Worm (Caenorhabditis elegans) whole organism, young adult: ENCODE measurements around the gene rfs-1.

Experiments used
- ama-1 ChIP-seq, 3 experiments: fragments of 150-350 bp in 1 of 3; sonication (generic microtip) in 2 of 3; optimal IDR thresholded peaks; 2 replicates each; lab custom pipeline; 2014 to 2018; ENCODE audit warnings: missing biosample characterization in 2 of 3, missing genetic modification characterization in 2 of 3, missing genetic modification reagents in 2 of 3
- tbx-9 ChIP-seq: sonication (generic microtip); optimal IDR thresholded peaks from 2 replicates; lab custom pipeline; 2016; ENCODE audit warnings: borderline replicate concordance, missing genetic modification characterization, inconsistent platforms, missing compliant biosample characterization

ce11 chrIII:8254938-8255337, 28.7 kb downstream of the rfs-1 start, which contains the start of gene F09G8.5:
- TF ChIP-seq ama-1 (optimal IDR thresholded peaks at IDR 0.05; lab: Kevin White, UChicago) (no peak), ama-1 (GFP tag; optimal IDR thresholded peaks at IDR 0.05; lab: Kevin White, UChicago) (no peak), tbx-9 (tag; lab: Kevin White, UChicago) (no peak)
